Worm (Caenorhabditis elegans) whole organism, mixed stage, embryonic: ENCODE measurements around the gene C44B7.5.

Experiments used
- elt-3 ChIP-seq: fragments of 150-350 bp; optimal IDR thresholded peaks from 2 replicates; lab custom pipeline; 2014; ENCODE audit warnings: missing biosample characterization, missing genetic modification characterization
- nhr-237 ChIP-seq: fragments of 150-350 bp; optimal IDR thresholded peaks from 2 replicates; lab custom pipeline; 2014; ENCODE audit warnings: missing biosample characterization, missing genetic modification characterization
- nhr-76 ChIP-seq: sonication (generic microtip); optimal IDR thresholded peaks from 2 replicates; lab custom pipeline; 2017; ENCODE audit warnings: missing biosample characterization, missing genetic modification characterization
- pha-4 ChIP-seq: fragments of 150-350 bp; optimal IDR thresholded peaks from 2 replicates; lab custom pipeline; 2018; ENCODE audit warnings: missing biosample characterization, missing genetic modification reagents, missing genetic modification characterization
- ztf-11 ChIP-seq: fragments of 150-350 bp; optimal IDR thresholded peaks from 2 replicates; lab custom pipeline; 2014; ENCODE audit warnings: missing biosample characterization, missing genetic modification characterization

- TF ChIP-seq nhr-76 (tag; lab: Kevin White, UChicago) (no peak), pha-4 (no peak), ztf-11 (tag; lab: Kevin White, UChicago) (no peak), elt-3 (tag; lab: Kevin White, UChicago) (no peak), nhr-237 (tag; lab: Kevin White, UChicago) (no peak)
These were observed 36.3 kb upstream of the C44B7.5 start for ce11 chrII:6908689-6909088.
